Worm (Caenorhabditis elegans) whole organism, L4 larva: Measurements from ENCODE around the gene C26B9.7.

ENCODE experiments used
- F49E8.2 ChIP-seq: sonication (generic microtip); optimal IDR thresholded peaks from 2 replicates; lab custom pipeline; 2016; ENCODE audit warnings: missing compliant biosample characterization, mild to moderate bottlenecking, missing genetic modification characterization, borderline replicate concordance
- T20F7.1 ChIP-seq: fragments of 200-800 bp; sonication (Bioruptor generic); optimal IDR thresholded peaks from 2 replicates; lab custom pipeline; 2018; ENCODE audit warnings: mild to moderate bottlenecking, missing genetic modification characterization, missing compliant biosample characterization
- Y105C5A.15 ChIP-seq: fragments of 200-800 bp; sonication (Bioruptor generic); IDR thresholded peaks from 2 replicates; pipeline ENCODE4 v1.3.6; 2022; ENCODE audit warnings: missing genetic modification characterization, missing compliant biosample characterization
- Y48G9A.11 ChIP-seq: fragments of 200-800 bp; sonication (Bioruptor generic); IDR thresholded peaks from 2 replicates; pipeline ENCODE4 v1.3.6; 2022; ENCODE audit warnings: missing genetic modification reagents, missing genetic modification characterization, missing compliant biosample characterization
- Y5F2A.4 ChIP-seq: fragments of 200-800 bp; sonication (Bioruptor generic); optimal IDR thresholded peaks from 2 replicates; lab custom pipeline; 2018; ENCODE audit warnings: mild to moderate bottlenecking, missing genetic modification characterization, missing compliant biosample characterization
- Y75B8A.6 ChIP-seq: fragments of 200-800 bp; sonication (Bioruptor generic); IDR thresholded peaks from 2 replicates; pipeline ENCODE4 v1.3.6; 2022; ENCODE audit warnings: missing genetic modification reagents, missing genetic modification characterization, missing compliant biosample characterization
- ZK337.2 ChIP-seq: fragments of 200-800 bp; sonication (Bioruptor generic); IDR thresholded peaks from 2 replicates; pipeline ENCODE4 v1.3.6; 2022; ENCODE audit warnings: missing genetic modification reagents, missing genetic modification characterization, missing compliant biosample characterization
- aly-2 ChIP-seq: sonication (generic microtip); optimal IDR thresholded peaks from 2 replicates; lab custom pipeline; 2018; ENCODE audit warnings: missing biosample characterization, missing genetic modification characterization
- arid-1 ChIP-seq: fragments of 200-800 bp; sonication (Bioruptor generic); conservative IDR thresholded peaks from 2 replicates; pipeline ENCODE4 v1.3.6; 2022; ENCODE audit warnings: missing genetic modification reagents, missing genetic modification characterization, missing compliant biosample characterization
- ceh-32 ChIP-seq: sonication (generic microtip); optimal IDR thresholded peaks from 2 replicates; lab custom pipeline; 2016; ENCODE audit warnings: mild to moderate bottlenecking, missing genetic modification characterization, missing compliant biosample characterization; ENCODE audit not compliant: poor library complexity
- ceh-44 ChIP-seq: fragments of 200-800 bp; sonication (Bioruptor generic); IDR thresholded peaks from 2 replicates; pipeline ENCODE4 v1.3.6; 2022; ENCODE audit warnings: missing genetic modification reagents, missing genetic modification characterization, missing compliant biosample characterization
- ceh-82 ChIP-seq: sonication (generic microtip); optimal IDR thresholded peaks from 2 replicates; lab custom pipeline; 2017; ENCODE audit warnings: missing biosample characterization, missing genetic modification characterization
- ces-1 ChIP-seq: fragments of 150-350 bp; sonication (generic microtip); optimal IDR thresholded peaks from 4 replicates; lab custom pipeline; 2014; ENCODE audit warnings: missing biosample characterization, missing genetic modification reagents, missing genetic modification characterization
- daf-16 ChIP-seq, 3 experiments: sonication (generic microtip); optimal IDR thresholded peaks; 2 replicates each; lab custom pipeline; 2016 to 2017; ENCODE audit warnings: missing genetic modification characterization in 3 of 3, missing genetic modification reagents in 3 of 3, mild to moderate bottlenecking in 2 of 3, missing compliant biosample characterization in 2 of 3, missing biosample characterization in 1 of 3, moderate library complexity in 1 of 3
- dmd-8 ChIP-seq: fragments of 200-800 bp; sonication (Bioruptor generic); IDR thresholded peaks from 2 replicates; pipeline ENCODE4 v1.3.6; 2022; ENCODE audit warnings: missing genetic modification characterization, missing compliant biosample characterization
- dpl-1 ChIP-seq: fragments of 150-350 bp; optimal IDR thresholded peaks from 2 replicates; lab custom pipeline; 2014; ENCODE audit warnings: missing biosample characterization, missing genetic modification reagents, missing genetic modification characterization
- egl-27 ChIP-seq: sonication (generic microtip); optimal IDR thresholded peaks from 3 replicates; lab custom pipeline; 2017; ENCODE audit warnings: missing biosample characterization, missing genetic modification reagents, missing genetic modification characterization
- fkh-10 ChIP-seq: fragments of 150-350 bp; optimal IDR thresholded peaks from 2 replicates; lab custom pipeline; 2014; ENCODE audit warnings: missing biosample characterization, missing genetic modification reagents, missing genetic modification characterization
- fos-1 ChIP-seq: fragments of 150-350 bp; optimal IDR thresholded peaks from 2 replicates; lab custom pipeline; 2014; ENCODE audit warnings: missing biosample characterization, missing genetic modification characterization
- gei-8 ChIP-seq: fragments of 200-800 bp; sonication (Bioruptor generic); optimal IDR thresholded peaks from 2 replicates; lab custom pipeline; 2018; ENCODE audit warnings: mild to moderate bottlenecking, missing genetic modification characterization, missing compliant biosample characterization
- hif-1 ChIP-seq, 2 experiments: sonication (generic microtip); optimal IDR thresholded peaks; 2 replicates each; lab custom pipeline; 2016 to 2017; ENCODE audit warnings: missing compliant biosample characterization in 2 of 2, missing genetic modification characterization in 2 of 2, missing genetic modification reagents in 2 of 2, missing genotype in 2 of 2, mild to moderate bottlenecking in 1 of 2
- hlh-11 ChIP-seq: fragments of 200-800 bp; sonication (Bioruptor generic); optimal IDR thresholded peaks from 2 replicates; lab custom pipeline; 2018; ENCODE audit warnings: mild to moderate bottlenecking, missing genetic modification characterization, missing compliant biosample characterization
- lim-7 ChIP-seq: fragments of 200-800 bp; sonication (Bioruptor generic); IDR thresholded peaks from 2 replicates; pipeline ENCODE4 v1.3.6; 2022; ENCODE audit warnings: missing genetic modification characterization, missing compliant biosample characterization
- lin-29 ChIP-seq: fragments of 200-800 bp; sonication (Bioruptor generic); IDR thresholded peaks from 2 replicates; pipeline ENCODE4 v1.3.6; 2022; ENCODE audit warnings: missing genetic modification reagents, missing genetic modification characterization, missing compliant biosample characterization
- lir-3 ChIP-seq: sonication (generic microtip); optimal IDR thresholded peaks from 2 replicates; lab custom pipeline; 2016; ENCODE audit warnings: mild to moderate bottlenecking, missing genetic modification characterization, missing compliant biosample characterization
- lsy-2 ChIP-seq, 2 experiments: fragments of 150-350 bp in 1 of 2; sonication (generic microtip) in 1 of 2; optimal IDR thresholded peaks; 2 replicates each; lab custom pipeline; 2014 to 2017; ENCODE audit warnings: missing biosample characterization in 2 of 2, missing genetic modification characterization in 2 of 2
- mdl-1 ChIP-seq, 2 experiments: fragments of 150-350 bp in 1 of 2; sonication (generic microtip) in 1 of 2; optimal IDR thresholded peaks; 2 replicates each; lab custom pipeline; 2014 to 2017; ENCODE audit warnings: missing biosample characterization in 2 of 2, missing genetic modification characterization in 2 of 2
- nhr-10 ChIP-seq: fragments of 150-350 bp; optimal IDR thresholded peaks from 2 replicates; lab custom pipeline; 2014; ENCODE audit warnings: missing biosample characterization, missing genetic modification characterization
- nhr-11 ChIP-seq: fragments of 150-350 bp; optimal IDR thresholded peaks from 2 replicates; lab custom pipeline; 2014; ENCODE audit warnings: missing biosample characterization, missing genetic modification characterization
- nhr-111 ChIP-seq: fragments of 200-800 bp; sonication (Bioruptor generic); optimal IDR thresholded peaks from 2 replicates; lab custom pipeline; 2018; ENCODE audit warnings: mild to moderate bottlenecking, missing genetic modification characterization, missing compliant biosample characterization
- nhr-237 ChIP-seq: sonication (generic microtip); optimal IDR thresholded peaks from 2 replicates; lab custom pipeline; 2017; ENCODE audit warnings: missing biosample characterization, missing genetic modification characterization
- nhr-41 ChIP-seq: fragments of 200-800 bp; sonication (Bioruptor generic); IDR thresholded peaks from 2 replicates; pipeline ENCODE4 v1.3.6; 2022; ENCODE audit warnings: missing genetic modification reagents, missing genetic modification characterization, missing compliant biosample characterization
- nhr-76 ChIP-seq: fragments of 150-350 bp; optimal IDR thresholded peaks from 2 replicates; lab custom pipeline; 2014; ENCODE audit warnings: missing biosample characterization, missing genetic modification characterization
- nhr-77 ChIP-seq: fragments of 150-350 bp; optimal IDR thresholded peaks from 2 replicates; lab custom pipeline; 2014; ENCODE audit warnings: missing biosample characterization, missing genetic modification characterization
- pha-4 ChIP-seq, 2 experiments: fragments of 150-350 bp in 1 of 2; fragments of 200-800 bp in 1 of 2; sonication (Bioruptor generic) in 1 of 2; IDR thresholded peaks in 1 of 2; optimal IDR thresholded peaks in 1 of 2; 2 replicates each; pipeline versions ENCODE4 v1.3.6 to Lab custom; 2014 to 2022; ENCODE audit warnings: missing genetic modification characterization in 2 of 2, missing genetic modification reagents in 2 of 2, missing biosample characterization in 1 of 2, missing compliant biosample characterization in 1 of 2
- php-3 ChIP-seq: fragments of 200-800 bp; sonication (Bioruptor generic); IDR thresholded peaks from 2 replicates; pipeline ENCODE4 v1.3.6; 2022; ENCODE audit warnings: missing genetic modification reagents, missing genetic modification characterization, missing compliant biosample characterization
- pqm-1 ChIP-seq: sonication (generic microtip); optimal IDR thresholded peaks from 2 replicates; lab custom pipeline; 2017; ENCODE audit warnings: missing biosample characterization, missing genetic modification characterization
- rbr-2 ChIP-seq: sonication (generic microtip); optimal IDR thresholded peaks from 2 replicates; lab custom pipeline; 2016; ENCODE audit warnings: missing genotype, missing genetic modification characterization, missing compliant biosample characterization
- sdz-12 ChIP-seq: fragments of 200-800 bp; sonication (Bioruptor generic); optimal IDR thresholded peaks from 2 replicates; lab custom pipeline; 2018; ENCODE audit warnings: mild to moderate bottlenecking, missing genetic modification characterization, missing compliant biosample characterization
- set-16 ChIP-seq: fragments of 200-800 bp; sonication (Bioruptor generic); IDR thresholded peaks from 2 replicates; pipeline ENCODE4 v1.3.6; 2022; ENCODE audit warnings: missing genetic modification reagents, missing genetic modification characterization, missing compliant biosample characterization
- skn-1 ChIP-seq: fragments of 150-350 bp; optimal IDR thresholded peaks from 2 replicates; lab custom pipeline; 2014; ENCODE audit warnings: missing biosample characterization, missing genetic modification characterization
- snpc-1.2 ChIP-seq: fragments of 200-800 bp; sonication (Bioruptor generic); IDR thresholded peaks from 2 replicates; pipeline ENCODE4 v1.3.6; 2022; ENCODE audit warnings: missing genetic modification reagents, missing genetic modification characterization, missing compliant biosample characterization
- spr-3 ChIP-seq: fragments of 200-800 bp; sonication (Bioruptor generic); optimal IDR thresholded peaks from 2 replicates; lab custom pipeline; 2018; ENCODE audit warnings: mild to moderate bottlenecking, missing genetic modification characterization, missing compliant biosample characterization
- unc-39 ChIP-seq: sonication (generic microtip); optimal IDR thresholded peaks from 2 replicates; lab custom pipeline; 2017; ENCODE audit warnings: missing biosample characterization, missing genetic modification characterization
- unc-62 ChIP-seq, 3 experiments: fragments of 150-350 bp in 1 of 3; sonication (generic microtip); optimal IDR thresholded peaks in 2 of 3; peaks in 1 of 3; 1 replicate in 1 of 3; 2 replicates in 2 of 3; lab custom pipeline; 2014 to 2017; ENCODE audit warnings: missing biosample characterization in 3 of 3, missing genetic modification characterization in 3 of 3, missing genetic modification reagents in 3 of 3, missing genotype in 1 of 3
- zfp-2 ChIP-seq: sonication (generic microtip); optimal IDR thresholded peaks from 2 replicates; lab custom pipeline; 2016; ENCODE audit warnings: mild to moderate bottlenecking, missing genetic modification characterization, missing compliant biosample characterization
- ztf-11 ChIP-seq: fragments of 150-350 bp; optimal IDR thresholded peaks from 2 replicates; lab custom pipeline; 2014; ENCODE audit warnings: missing biosample characterization, missing genetic modification characterization
- ztf-7 ChIP-seq: fragments of 150-350 bp; optimal IDR thresholded peaks from 2 replicates; lab custom pipeline; 2014; ENCODE audit warnings: missing biosample characterization, missing genetic modification characterization

Gene C26B9.7

DNA sequence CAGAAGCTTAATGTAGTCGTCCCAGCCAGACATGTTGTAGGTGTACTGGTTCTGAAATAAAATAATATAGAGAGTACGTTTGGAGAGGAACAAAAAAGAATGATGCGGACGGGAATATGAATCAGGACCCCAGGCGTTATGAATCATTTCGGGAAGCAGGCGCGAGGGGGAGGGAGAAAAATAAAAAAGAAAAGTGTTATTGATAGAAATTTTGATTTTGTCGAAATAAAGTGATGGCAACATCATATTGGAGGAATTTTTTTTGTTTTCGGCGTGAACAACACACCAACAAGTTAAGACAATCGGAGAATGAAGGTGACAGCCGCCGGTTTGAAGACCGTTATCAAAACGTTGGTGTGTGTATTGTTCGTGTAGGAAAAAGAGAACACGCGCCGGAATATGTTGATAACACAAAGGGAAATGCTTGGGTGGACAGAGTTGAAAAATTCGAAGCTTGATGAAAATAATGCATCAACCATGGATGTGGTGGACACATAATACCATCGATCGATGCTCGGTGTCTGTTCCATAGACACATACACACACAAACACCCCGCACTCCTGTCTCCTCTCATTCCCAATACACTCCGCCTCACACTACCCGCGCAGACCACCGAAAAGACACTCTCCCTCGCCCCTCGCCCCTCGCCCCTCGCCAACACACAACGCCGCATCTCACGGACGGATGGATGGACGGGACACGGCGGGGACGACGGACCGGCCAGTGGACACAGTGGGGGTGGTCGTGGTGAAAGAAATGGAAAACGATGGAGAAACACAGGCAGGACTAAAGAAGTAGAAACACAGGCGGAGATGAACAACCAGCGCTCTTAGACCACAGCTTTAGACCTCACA lies 12.1 kb downstream of the C26B9.7 start, which contains the start of gene pfn-2 (continued):
- TF ChIP-seq snpc-1.2 (GFP tag; lab: Robert Waterston, UW): no peak
- peak; percentile 38 for TF ChIP-seq pqm-1 (tag; lab: Kevin White, UChicago)
- TF ChIP-seq hif-1 (tag; optimal IDR thresholded peaks at IDR 0.05; lab: Kevin White, UChicago): peak in 1 of 2 experiments; percentile 32
- no peak for TF ChIP-seq T20F7.1
- peak; percentile 5; the same call in 1 of the 2 replicates for TF ChIP-seq pha-4 (GFP tag; IDR thresholded peaks at IDR 0.05; lab: Robert Waterston, UW)
- TF ChIP-seq pha-4 (tag; optimal IDR thresholded peaks at IDR 0.05; lab: Kevin White, UChicago): no peak
- no peak for TF ChIP-seq zfp-2 (tag; lab: Kevin White, UChicago)
- no peak for TF ChIP-seq lir-3 (tag; lab: Kevin White, UChicago)
- TF ChIP-seq egl-27 (tag; lab: Kevin White, UChicago): no peak
- TF ChIP-seq lin-29 (GFP tag; lab: Robert Waterston, UW): peak; percentile 40; the same call in 1 of the 2 replicates
- no peak for TF ChIP-seq sdz-12 (GFP tag; lab: Kevin White, UChicago)
- no peak for TF ChIP-seq Y105C5A.15 (GFP tag; lab: Robert Waterston, UW)
- no peak for TF ChIP-seq nhr-41 (GFP tag; lab: Robert Waterston, UW)
- peak; percentile 63 for TF ChIP-seq hlh-11 (tag; lab: Kevin White, UChicago)
- TF ChIP-seq ztf-7 (tag; lab: Kevin White, UChicago): no peak
- no peak for TF ChIP-seq nhr-77 (tag; lab: Kevin White, UChicago)
- no peak for TF ChIP-seq fkh-10 (GFP tag; lab: Kevin White, UChicago)
- TF ChIP-seq fos-1 (tag; lab: Kevin White, UChicago): no peak
- no peak for TF ChIP-seq nhr-10 (tag; lab: Kevin White, UChicago)
- TF ChIP-seq unc-62 (GFP tag; optimal IDR thresholded peaks at IDR 0.05 in 1 of 2; lab: Kevin White, UChicago): peak in 1 of 2 experiments; percentile 66
- TF ChIP-seq unc-62 (tag; optimal IDR thresholded peaks at IDR 0.05; lab: Kevin White, UChicago): no peak
- no peak for TF ChIP-seq php-3 (GFP tag; lab: Robert Waterston, UW)
- peak in 1 of 2 experiments; percentile 48 for TF ChIP-seq mdl-1 (tag; optimal IDR thresholded peaks at IDR 0.05; lab: Kevin White, UChicago)
- TF ChIP-seq Y5F2A.4: no peak
- peak in 1 of 2 experiments; percentile 14 for TF ChIP-seq lsy-2 (tag; optimal IDR thresholded peaks at IDR 0.05; lab: Kevin White, UChicago)
- no peak for TF ChIP-seq gei-8 (GFP tag; lab: Kevin White, UChicago)
- TF ChIP-seq F49E8.2 (tag; lab: Kevin White, UChicago): no peak
- TF ChIP-seq Y48G9A.11 (GFP tag; lab: Robert Waterston, UW): no peak
- TF ChIP-seq unc-39 (tag; lab: Kevin White, UChicago): no peak
- peak; percentile 94 for TF ChIP-seq set-16 (GFP tag; lab: Robert Waterston, UW)
- no peak for TF ChIP-seq daf-16 (GFP tag; optimal IDR thresholded peaks at IDR 0.05; lab: Kevin White, UChicago)
- peak; percentile 76 for TF ChIP-seq daf-16 (tag; optimal IDR thresholded peaks at IDR 0.05; lab: Kevin White, UChicago)
- no peak for TF ChIP-seq ces-1 (GFP tag; lab: Kevin White, UChicago)
- no peak for TF ChIP-seq skn-1
- TF ChIP-seq spr-3 (GFP tag; lab: Kevin White, UChicago): no peak
- TF ChIP-seq lim-7 (GFP tag; lab: Robert Waterston, UW): 0 out of 2 replicates have a peak, but pooled peaks have one; percentile 8
- TF ChIP-seq ceh-44 (GFP tag; lab: Robert Waterston, UW): no peak
- no peak for TF ChIP-seq ZK337.2 (GFP tag; lab: Robert Waterston, UW)
- TF ChIP-seq ztf-11 (tag; lab: Kevin White, UChicago): no peak
- TF ChIP-seq arid-1 (GFP tag; lab: Robert Waterston, UW): no peak
- TF ChIP-seq Y75B8A.6 (GFP tag; lab: Robert Waterston, UW): no peak
- no peak for TF ChIP-seq aly-2 (tag; lab: Kevin White, UChicago)
- peak; percentile 47 for TF ChIP-seq rbr-2 (tag; lab: Kevin White, UChicago)
- no peak for TF ChIP-seq ceh-82 (tag; lab: Kevin White, UChicago)
- no peak for TF ChIP-seq nhr-11
- no peak for TF ChIP-seq dmd-8
- TF ChIP-seq ceh-32 (tag; lab: Kevin White, UChicago): no peak
- TF ChIP-seq dpl-1 (GFP tag; lab: Kevin White, UChicago): no peak
- TF ChIP-seq nhr-111: peak; percentile 14
- TF ChIP-seq nhr-76 (tag; lab: Kevin White, UChicago): no peak
- no peak for TF ChIP-seq nhr-237 (tag; lab: Kevin White, UChicago)
